Worm (Caenorhabditis elegans) whole organism, young adult: ENCODE measurements around the gene W03C9.6.

Experiments used
- F49E8.2 ChIP-seq: sonication (generic microtip); optimal IDR thresholded peaks from 3 replicates; lab custom pipeline; 2017; ENCODE audit warnings: missing genetic modification characterization, mild to moderate bottlenecking, missing compliant biosample characterization, antibody characterized with exemption, moderate library complexity; ENCODE audit not compliant: insufficient read depth
- aptf-3 ChIP-seq: fragments of 200-800 bp; sonication (Bioruptor generic); IDR thresholded peaks from 2 replicates; pipeline ENCODE4 v1.3.6; 2022; ENCODE audit warnings: missing genetic modification characterization, missing compliant biosample characterization
- ceh-27 ChIP-seq: fragments of 200-800 bp; sonication (Bioruptor generic); optimal IDR thresholded peaks from 2 replicates; lab custom pipeline; 2018; ENCODE audit warnings: mild to moderate bottlenecking, missing genetic modification characterization, moderate library complexity, missing compliant biosample characterization
- fkh-3 ChIP-seq: sonication (generic microtip); optimal IDR thresholded peaks from 2 replicates; lab custom pipeline; 2016; ENCODE audit warnings: mild to moderate bottlenecking, missing genetic modification characterization, missing compliant biosample characterization
- let-607 ChIP-seq, 2 experiments: fragments of 200-800 bp in 1 of 2; sonication (Bioruptor generic) in 1 of 2; sonication (generic microtip) in 1 of 2; optimal IDR thresholded peaks; 2 replicates each; lab custom pipeline; 2016 to 2018; ENCODE audit warnings: mild to moderate bottlenecking in 2 of 2, missing compliant biosample characterization in 2 of 2, missing genetic modification characterization in 2 of 2, moderate library complexity in 2 of 2, missing genotype in 1 of 2

DNA sequence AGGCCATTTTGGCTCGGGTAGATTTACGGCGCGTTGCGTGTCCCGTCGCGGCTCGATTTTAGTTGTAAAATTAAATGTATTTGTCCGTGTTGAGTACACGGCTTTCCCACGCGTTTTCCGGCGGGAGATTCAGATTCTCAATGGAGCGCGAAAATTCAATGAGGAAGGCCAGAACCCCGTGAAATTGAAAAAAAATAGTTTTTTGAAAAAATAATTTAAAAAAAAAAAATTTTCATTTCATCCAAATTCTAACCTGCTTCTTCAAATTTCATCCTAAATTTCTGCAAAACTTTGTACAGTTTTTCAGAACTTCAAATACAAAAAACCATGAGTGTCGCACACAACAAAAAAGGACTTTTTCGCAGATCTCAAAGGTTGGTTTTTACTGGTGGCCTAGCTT, 54.5 kb downstream of the W03C9.6 start, which contains the start of gene glb-29:
- no peak for TF ChIP-seq F49E8.2
- no peak for TF ChIP-seq fkh-3 (tag; lab: Kevin White, UChicago)
- no peak for TF ChIP-seq ceh-27 (GFP tag; lab: Kevin White, UChicago)
- TF ChIP-seq let-607 (tag; optimal IDR thresholded peaks at IDR 0.05; lab: Kevin White, UChicago): no peak
- no peak for TF ChIP-seq aptf-3 (GFP tag; lab: Robert Waterston, UW)
